Worm (Caenorhabditis elegans): ENCODE measurements around the gene H23L24.1.

The H23L24.1 gene

DNA sequence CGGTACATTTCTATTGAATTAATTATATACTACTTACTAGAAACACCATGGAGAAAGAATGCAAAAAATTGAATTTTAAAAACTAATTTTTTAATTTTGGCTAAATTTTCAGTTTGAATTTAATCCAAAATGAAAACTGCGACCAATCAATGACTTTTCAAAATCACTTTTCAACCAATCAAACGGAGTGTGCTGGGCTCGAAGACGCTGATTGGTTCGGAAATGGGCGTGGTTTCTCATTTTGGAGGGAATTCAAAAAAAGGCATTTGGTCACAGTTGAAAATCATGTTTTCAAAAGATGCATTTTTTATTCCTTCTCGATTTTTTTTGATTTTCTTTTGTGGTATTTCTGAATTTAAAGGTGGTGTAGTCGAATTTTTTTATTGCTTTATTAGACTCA is 30.7 kb downstream of the H23L24.1 start:
- no peak for TF ChIP-seq dao-5 (tag; optimal IDR thresholded peaks at IDR 0.05)

ce11 chrIV:8752492-8752891 is 34.2 kb downstream of the H23L24.1 start:
- no peak for TF ChIP-seq him-1 (tag; optimal IDR thresholded peaks at IDR 0.05)
- TF ChIP-seq dao-5 (tag; optimal IDR thresholded peaks at IDR 0.05) = no peak
- no peak for TF ChIP-seq W03F9.2 (tag; optimal IDR thresholded peaks at IDR 0.05)

DNA sequence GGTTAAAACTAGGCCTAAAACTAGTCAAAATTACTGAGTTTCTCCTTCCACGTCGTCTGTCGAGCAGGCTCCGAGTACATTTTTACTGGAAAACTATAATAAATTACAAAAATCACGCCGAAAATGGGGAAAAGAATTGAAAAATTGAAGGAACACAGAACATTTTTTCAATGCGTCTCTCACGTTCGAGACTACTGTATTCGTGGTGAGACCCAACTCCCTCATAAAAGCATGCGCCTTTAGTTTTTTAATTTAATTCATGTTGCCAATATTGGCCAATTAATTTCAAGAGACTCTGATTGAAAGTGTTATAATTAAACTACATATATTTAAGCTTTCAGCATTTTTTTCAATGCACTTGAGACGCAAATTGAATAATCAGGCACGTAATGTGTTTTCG is 35.9 kb downstream of the H23L24.1 start:
- no peak for TF ChIP-seq W03F9.2 (tag; optimal IDR thresholded peaks at IDR 0.05)
- TF ChIP-seq dao-5 (tag; optimal IDR thresholded peaks at IDR 0.05) = no peak
- TF ChIP-seq him-1 (tag; optimal IDR thresholded peaks at IDR 0.05) = no peak

ce11 chrIV:8754727-8755126 is 36.5 kb downstream of the H23L24.1 start, which contains the start of gene elli-1:
elli-1 (minus strand) TSS chrIV:8754827.
- TF ChIP-seq him-1 (tag; optimal IDR thresholded peaks at IDR 0.05) = no peak
- no peak for TF ChIP-seq W03F9.2 (tag; optimal IDR thresholded peaks at IDR 0.05)
- no peak for TF ChIP-seq dao-5 (tag; optimal IDR thresholded peaks at IDR 0.05)

DNA sequence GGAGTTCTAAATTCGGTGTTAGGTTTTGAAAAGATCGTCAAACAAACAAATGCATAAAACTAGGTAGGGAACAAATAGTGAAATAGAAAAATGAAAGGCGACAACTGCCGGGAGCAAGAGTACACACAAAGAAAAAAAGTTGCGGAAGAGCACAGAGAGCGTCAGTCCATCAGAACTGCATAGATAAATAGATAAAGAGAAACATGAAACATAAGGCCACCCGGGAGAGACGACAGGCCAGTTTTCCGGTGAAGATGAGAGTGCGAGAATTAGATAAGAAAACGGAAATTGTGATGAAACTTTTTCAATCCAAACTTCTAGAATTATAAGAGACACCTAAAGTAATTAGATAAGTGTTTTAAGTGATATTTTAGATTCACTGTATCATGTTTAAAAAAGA is 39.5 kb downstream of the H23L24.1 start:
- no peak for TF ChIP-seq him-1 (tag; optimal IDR thresholded peaks at IDR 0.05)

DNA sequence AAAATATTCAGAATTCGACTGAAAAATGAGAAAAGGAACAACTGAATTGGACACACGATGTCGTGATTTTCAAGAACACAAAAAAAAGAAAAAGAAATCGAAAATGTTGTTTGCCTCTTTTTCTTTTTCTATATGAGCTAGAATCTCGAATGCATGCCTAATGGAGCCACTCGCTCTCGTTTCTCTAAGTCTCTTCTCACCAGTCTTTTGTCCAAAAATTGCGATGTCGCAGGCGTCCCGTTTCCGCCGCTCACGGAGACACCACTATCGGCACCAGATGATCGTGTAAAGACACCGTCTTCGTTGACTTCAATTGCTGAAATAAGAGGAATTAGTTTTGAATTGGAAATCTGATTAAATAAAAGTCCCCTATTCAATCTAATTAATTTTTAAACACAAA is 40.4 kb downstream of the H23L24.1 start:
- TF ChIP-seq dao-5 (tag; optimal IDR thresholded peaks at IDR 0.05) (no peak), him-1 (tag; optimal IDR thresholded peaks at IDR 0.05) (no peak), W03F9.2 (tag; optimal IDR thresholded peaks at IDR 0.05) (no peak)

- TF ChIP-seq him-1 (tag; optimal IDR thresholded peaks at IDR 0.05) (no peak), W03F9.2 (tag; optimal IDR thresholded peaks at IDR 0.05) (no peak), dao-5 (tag; optimal IDR thresholded peaks at IDR 0.05) (no peak)
These were observed 43.6 kb downstream of the H23L24.1 start, which contains the start of the genes F20C5.11 and klp-11 for ce11 chrIV:8761896-8762295. F20C5.11 (minus strand) TSS chrIV:8761996. klp-11 (minus strand) TSS chrIV:8762066.

- TF ChIP-seq him-1 (tag; optimal IDR thresholded peaks at IDR 0.05) (no peak), W03F9.2 (tag; optimal IDR thresholded peaks at IDR 0.05) (no peak)
These were observed 44.2 kb downstream of the H23L24.1 start for ce11 chrIV:8762471-8762870.

ce11 chrIV:8764567-8764966 is 46.3 kb downstream of the H23L24.1 start, which contains the start of gene cdc-50.B:
cdc-50.B (plus strand) TSS chrIV:8764867.
- TF ChIP-seq dao-5 (tag; optimal IDR thresholded peaks at IDR 0.05) = no peak
- no peak for TF ChIP-seq him-1 (tag; optimal IDR thresholded peaks at IDR 0.05)
- no peak for TF ChIP-seq W03F9.2 (tag; optimal IDR thresholded peaks at IDR 0.05)

Data from whole organism, L4/young adult.